Worm (Caenorhabditis elegans) whole organism, mixed stage, embryonic: ENCODE data around the gene chtb-1.

Experiments
- M03D4.4 ChIP-seq: sonication (generic microtip); optimal IDR thresholded peaks from 2 replicates; lab custom pipeline; 2017; ENCODE audit warnings: mild to moderate bottlenecking, missing genetic modification characterization, missing compliant biosample characterization
- bed-3 ChIP-seq: fragments of 200-800 bp; sonication (Bioruptor generic); optimal IDR thresholded peaks from 3 replicates; lab custom pipeline; 2018; ENCODE audit warnings: mild to moderate bottlenecking, missing genetic modification characterization, moderate library complexity, missing compliant biosample characterization
- blmp-1 ChIP-seq: fragments of 150-350 bp; optimal IDR thresholded peaks from 2 replicates; lab custom pipeline; 2014; ENCODE audit warnings: missing biosample characterization, missing genetic modification characterization
- ceh-39 ChIP-seq: fragments of 150-350 bp; optimal IDR thresholded peaks from 2 replicates; lab custom pipeline; 2014; ENCODE audit warnings: missing biosample characterization, missing genetic modification characterization
- ceh-83 ChIP-seq: fragments of 200-800 bp; sonication (Bioruptor generic); optimal IDR thresholded peaks from 2 replicates; lab custom pipeline; 2018; ENCODE audit warnings: mild to moderate bottlenecking, missing genetic modification characterization, missing compliant biosample characterization
- ces-1 ChIP-seq: fragments of 150-350 bp; optimal IDR thresholded peaks from 2 replicates; lab custom pipeline; 2014; ENCODE audit warnings: missing biosample characterization, missing genetic modification reagents, missing genetic modification characterization
- cnd-1 ChIP-seq: fragments of 200-800 bp; sonication (Bioruptor generic); optimal IDR thresholded peaks from 2 replicates; lab custom pipeline; 2018; ENCODE audit warnings: mild to moderate bottlenecking, missing genetic modification characterization, missing compliant biosample characterization
- drap-1 ChIP-seq: fragments of 200-800 bp; sonication (Bioruptor generic); optimal IDR thresholded peaks from 3 replicates; lab custom pipeline; 2018; ENCODE audit warnings: mild to moderate bottlenecking, missing genetic modification characterization, missing compliant biosample characterization
- elt-1 ChIP-seq: sonication (generic microtip); optimal IDR thresholded peaks from 2 replicates; lab custom pipeline; 2017; ENCODE audit warnings: missing genetic modification characterization, mild to moderate bottlenecking, missing compliant biosample characterization, antibody characterized with exemption, moderate library complexity, borderline replicate concordance; ENCODE audit not compliant: insufficient read depth
- elt-3 ChIP-seq: fragments of 150-350 bp; optimal IDR thresholded peaks from 2 replicates; lab custom pipeline; 2014; ENCODE audit warnings: missing biosample characterization, missing genetic modification characterization
- ham-2 ChIP-seq: fragments of 200-800 bp; sonication (Bioruptor generic); optimal IDR thresholded peaks from 2 replicates; lab custom pipeline; 2018; ENCODE audit warnings: mild to moderate bottlenecking, missing genetic modification characterization, missing compliant biosample characterization
- hlh-1 ChIP-seq: fragments of 150-350 bp; optimal IDR thresholded peaks from 2 replicates; lab custom pipeline; 2014; ENCODE audit warnings: missing biosample characterization, missing genetic modification reagents, missing genetic modification characterization
- lin-13 ChIP-seq: fragments of 150-350 bp; optimal IDR thresholded peaks from 2 replicates; lab custom pipeline; 2014; ENCODE audit warnings: missing biosample characterization, missing genetic modification characterization
- lin-32 ChIP-seq: fragments of 200-800 bp; sonication (Bioruptor generic); optimal IDR thresholded peaks from 2 replicates; lab custom pipeline; 2018; ENCODE audit warnings: mild to moderate bottlenecking, missing genetic modification characterization, missing compliant biosample characterization
- lsy-2 ChIP-seq: fragments of 150-350 bp; optimal IDR thresholded peaks from 2 replicates; lab custom pipeline; 2014; ENCODE audit warnings: missing biosample characterization, missing genetic modification characterization
- mab-5 ChIP-seq: fragments of 150-350 bp; optimal IDR thresholded peaks from 2 replicates; lab custom pipeline; 2014; ENCODE audit warnings: missing biosample characterization, missing genetic modification characterization
- mep-1 ChIP-seq: fragments of 150-350 bp; optimal IDR thresholded peaks from 2 replicates; lab custom pipeline; 2017; ENCODE audit warnings: missing biosample characterization, missing genetic modification reagents, missing genetic modification characterization, inconsistent platforms
- mls-2 ChIP-seq: sonication (generic microtip); optimal IDR thresholded peaks from 2 replicates; lab custom pipeline; 2016; ENCODE audit warnings: mild to moderate bottlenecking, missing genetic modification characterization, moderate library complexity, missing compliant biosample characterization
- nhr-2 ChIP-seq: fragments of 150-350 bp; optimal IDR thresholded peaks from 2 replicates; lab custom pipeline; 2014; ENCODE audit warnings: missing biosample characterization, missing genetic modification characterization
- nhr-237 ChIP-seq: fragments of 150-350 bp; optimal IDR thresholded peaks from 2 replicates; lab custom pipeline; 2014; ENCODE audit warnings: missing biosample characterization, missing genetic modification characterization
- nhr-28 ChIP-seq: fragments of 150-350 bp; optimal IDR thresholded peaks from 2 replicates; lab custom pipeline; 2014; ENCODE audit warnings: missing biosample characterization, missing genetic modification characterization
- nhr-76 ChIP-seq: sonication (generic microtip); optimal IDR thresholded peaks from 2 replicates; lab custom pipeline; 2017; ENCODE audit warnings: missing biosample characterization, missing genetic modification characterization
- pha-4 ChIP-seq: fragments of 150-350 bp; optimal IDR thresholded peaks from 2 replicates; lab custom pipeline; 2018; ENCODE audit warnings: missing biosample characterization, missing genetic modification reagents, missing genetic modification characterization
- sem-2 ChIP-seq: fragments of 200-800 bp; sonication (Bioruptor generic); optimal IDR thresholded peaks from 2 replicates; lab custom pipeline; 2018; ENCODE audit warnings: mild to moderate bottlenecking, missing genetic modification characterization, missing compliant biosample characterization
- sptf-1 ChIP-seq: sonication (generic microtip); optimal IDR thresholded peaks from 2 replicates; lab custom pipeline; 2017; ENCODE audit warnings: mild to moderate bottlenecking, missing genetic modification characterization, moderate library complexity, missing compliant biosample characterization
- tbx-8 ChIP-seq: fragments of 200-800 bp; sonication (Bioruptor generic); optimal IDR thresholded peaks from 2 replicates; lab custom pipeline; 2018; ENCODE audit warnings: mild to moderate bottlenecking, missing genetic modification characterization, moderate library complexity, missing compliant biosample characterization
- unc-39 ChIP-seq: fragments of 150-350 bp; optimal IDR thresholded peaks from 2 replicates; lab custom pipeline; 2014; ENCODE audit warnings: missing biosample characterization, missing genetic modification characterization
- unc-62 ChIP-seq: fragments of 150-350 bp; optimal IDR thresholded peaks from 2 replicates; lab custom pipeline; 2014; ENCODE audit warnings: missing biosample characterization, missing genetic modification reagents, missing genetic modification characterization
- zip-8 ChIP-seq: fragments of 150-350 bp; optimal IDR thresholded peaks from 2 replicates; lab custom pipeline; 2014; ENCODE audit warnings: missing biosample characterization, missing genetic modification characterization
- ztf-11 ChIP-seq: fragments of 150-350 bp; optimal IDR thresholded peaks from 2 replicates; lab custom pipeline; 2014; ENCODE audit warnings: missing biosample characterization, missing genetic modification characterization

The chtb-1 gene

ce11 chrIII:9322010-9322409 lies 33.3 kb downstream of the chtb-1 start, which contains the start of gene cpb-1:
Gene cpb-1 (plus strand): TSS chrIII:9322310.
- TF ChIP-seq M03D4.4 (tag; lab: Kevin White, UChicago) (no peak), mep-1 (tag; lab: Kevin White, UChicago) (no peak), ztf-11 (tag; lab: Kevin White, UChicago) (no peak), blmp-1 (tag; lab: Kevin White, UChicago) (no peak), bed-3 (GFP tag; lab: Kevin White, UChicago) (no peak), elt-1 (tag; lab: Kevin White, UChicago) (no peak)

- TF ChIP-seq unc-39 (tag; lab: Kevin White, UChicago) (no peak), mab-5 (tag; lab: Kevin White, UChicago) (no peak), ceh-83 (GFP tag; lab: Kevin White, UChicago) (no peak), sem-2 (no peak), sptf-1 (tag; lab: Kevin White, UChicago) (no peak), nhr-237 (tag; lab: Kevin White, UChicago) (no peak), mls-2 (no peak), hlh-1 (tag; lab: Kevin White, UChicago) (no peak), drap-1 (no peak), lin-13 (tag; lab: Kevin White, UChicago) (no peak), nhr-76 (tag; lab: Kevin White, UChicago) (no peak), elt-1 (tag; lab: Kevin White, UChicago) (no peak), ham-2 (GFP tag; lab: Kevin White, UChicago) (no peak), zip-8 (tag; lab: Kevin White, UChicago) (no peak), ztf-11 (tag; lab: Kevin White, UChicago) (no peak), tbx-8 (GFP tag; lab: Kevin White, UChicago) (no peak), mep-1 (tag; lab: Kevin White, UChicago) (no peak), pha-4 (tag; lab: Kevin White, UChicago) (no peak), cnd-1 (tag; lab: Kevin White, UChicago) (no peak), ces-1 (no peak)
Measured at ce11 chrIII:9319641-9320040, 35.6 kb downstream of the chtb-1 start, which contains the start of gene C40H1.9. Gene C40H1.9 (plus strand): TSS chrIII:9319941.

ce11 chrIII:9317601-9318000 lies 37.7 kb downstream of the chtb-1 start:
- no peak for TF ChIP-seq ces-1
- TF ChIP-seq lsy-2 (tag; lab: Kevin White, UChicago) = no peak
- TF ChIP-seq hlh-1 (tag; lab: Kevin White, UChicago) = no peak
- no peak for TF ChIP-seq lin-13 (tag; lab: Kevin White, UChicago)

- TF ChIP-seq pha-4 (tag; lab: Kevin White, UChicago) = no peak
- TF ChIP-seq nhr-2 (tag; lab: Kevin White, UChicago) = no peak
- TF ChIP-seq tbx-8 (GFP tag; lab: Kevin White, UChicago) = no peak
- TF ChIP-seq ces-1 = no peak
- no peak for TF ChIP-seq ztf-11 (tag; lab: Kevin White, UChicago)
- TF ChIP-seq M03D4.4 (tag; lab: Kevin White, UChicago) = no peak
- TF ChIP-seq lin-32 (GFP tag; lab: Kevin White, UChicago) = no peak
- TF ChIP-seq nhr-237 (tag; lab: Kevin White, UChicago) = no peak
- no peak for TF ChIP-seq blmp-1 (tag; lab: Kevin White, UChicago)
- no peak for TF ChIP-seq nhr-28 (tag; lab: Kevin White, UChicago)
- TF ChIP-seq drap-1 = no peak
- TF ChIP-seq elt-1 (tag; lab: Kevin White, UChicago) = no peak
- TF ChIP-seq mep-1 (tag; lab: Kevin White, UChicago) = no peak
- TF ChIP-seq mab-5 (tag; lab: Kevin White, UChicago) = no peak
- no peak for TF ChIP-seq ceh-39
- no peak for TF ChIP-seq elt-3 (tag; lab: Kevin White, UChicago)
- TF ChIP-seq, all 35 proteins: peak for 0
Measured at ce11 chrIII:9315180-9315579, 40.1 kb downstream of the chtb-1 start.

DNA sequence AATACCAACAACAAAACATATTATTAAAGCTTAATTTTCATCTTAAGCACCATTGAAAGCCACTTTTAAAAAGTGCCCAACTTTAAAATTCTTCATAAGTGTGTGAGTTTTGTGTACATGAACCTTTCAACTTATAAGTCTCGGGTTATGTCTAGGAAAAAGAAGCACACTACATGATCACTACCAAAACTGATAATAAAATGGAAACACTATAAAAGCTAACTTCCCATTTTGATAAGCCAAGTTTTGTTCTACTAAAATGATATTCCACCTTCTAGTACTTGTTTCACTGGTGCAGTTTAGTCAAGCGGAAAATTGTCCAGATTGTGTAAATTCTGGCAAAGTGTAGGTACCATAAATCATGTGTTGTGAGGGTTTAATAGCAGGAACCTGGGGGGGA lies 40.8 kb downstream of the chtb-1 start, which contains the start of gene C40H1.8:
Gene C40H1.8 (plus strand): TSS at position 242 of the 400 bp plus-strand sequence.
- no peak for TF ChIP-seq hlh-1 (tag; lab: Kevin White, UChicago)
- no peak for TF ChIP-seq ham-2 (GFP tag; lab: Kevin White, UChicago)
- TF ChIP-seq M03D4.4 (tag; lab: Kevin White, UChicago) = no peak
- TF ChIP-seq unc-62 (GFP tag; lab: Kevin White, UChicago) = no peak
